Fruit fly (Drosophila melanogaster) whole organism, adult: Measurements from ENCODE around the gene Ctns.

Source experiments
- CG11617 ChIP-seq: fragments of 200-800 bp; sonication (Bioruptor generic); optimal IDR thresholded peaks from 2 replicates; lab custom pipeline; 2017; ENCODE audit warnings: mild to moderate bottlenecking, missing biosample characterization, missing genetic modification reagents, missing genetic modification characterization
- CG12768 ChIP-seq: fragments of 200-800 bp; sonication (Bioruptor generic); optimal IDR thresholded peaks from 2 replicates; lab custom pipeline; 2017; ENCODE audit warnings: missing biosample characterization, missing genetic modification characterization, mild to moderate bottlenecking, moderate library complexity, missing genetic modification reagents
- CG14711 ChIP-seq: fragments of 200-800 bp; sonication (Bioruptor generic); optimal IDR thresholded peaks from 2 replicates; lab custom pipeline; 2018; ENCODE audit warnings: missing biosample characterization, mild to moderate bottlenecking, missing genetic modification characterization, moderate library complexity
- CG33017 ChIP-seq: fragments of 200-800 bp; sonication (Bioruptor generic); optimal IDR thresholded peaks from 2 replicates; lab custom pipeline; 2018; ENCODE audit warnings: missing biosample characterization, mild to moderate bottlenecking, missing genetic modification characterization, moderate library complexity
- CG7045 ChIP-seq: fragments of 200-800 bp; sonication (Bioruptor generic); optimal IDR thresholded peaks from 2 replicates; lab custom pipeline; 2017; ENCODE audit warnings: missing biosample characterization, mild to moderate bottlenecking, missing genetic modification characterization
- CG7101 ChIP-seq: fragments of 200-800 bp; sonication (Bioruptor generic); optimal IDR thresholded peaks from 2 replicates; lab custom pipeline; 2018; ENCODE audit warnings: missing biosample characterization, mild to moderate bottlenecking, missing genetic modification characterization, moderate library complexity
- Crg-1 ChIP-seq: fragments of 200-800 bp; sonication (Bioruptor generic); optimal IDR thresholded peaks from 2 replicates; lab custom pipeline; 2016; ENCODE audit warnings: missing biosample characterization, missing genetic modification characterization
- Hr96 ChIP-seq: fragments of 200-800 bp; sonication (Bioruptor generic); optimal IDR thresholded peaks from 2 replicates; lab custom pipeline; 2016; ENCODE audit warnings: missing biosample characterization, missing genetic modification characterization
- bab1 ChIP-seq: fragments of 200-800 bp; sonication (Bioruptor generic); optimal IDR thresholded peaks from 3 replicates; lab custom pipeline; 2019; ENCODE audit warnings: missing biosample characterization, mild to moderate bottlenecking, missing genetic modification characterization, moderate library complexity
- cnc ChIP-seq, 2 experiments: fragments of >200 bp; optimal IDR thresholded peaks; 2 replicates each; lab custom pipeline; 2017
- kay ChIP-seq: fragments of 200-800 bp; sonication (Bioruptor generic); peaks from one replicate; lab custom pipeline; 2016; ENCODE audit warnings: missing biosample characterization, missing genetic modification characterization, borderline replicate concordance
- tj ChIP-seq: fragments of 200-800 bp; sonication (Bioruptor generic); optimal IDR thresholded peaks from 3 replicates; lab custom pipeline; 2017; ENCODE audit warnings: missing biosample characterization, mild to moderate bottlenecking, missing genetic modification characterization, moderate library complexity

DNA sequence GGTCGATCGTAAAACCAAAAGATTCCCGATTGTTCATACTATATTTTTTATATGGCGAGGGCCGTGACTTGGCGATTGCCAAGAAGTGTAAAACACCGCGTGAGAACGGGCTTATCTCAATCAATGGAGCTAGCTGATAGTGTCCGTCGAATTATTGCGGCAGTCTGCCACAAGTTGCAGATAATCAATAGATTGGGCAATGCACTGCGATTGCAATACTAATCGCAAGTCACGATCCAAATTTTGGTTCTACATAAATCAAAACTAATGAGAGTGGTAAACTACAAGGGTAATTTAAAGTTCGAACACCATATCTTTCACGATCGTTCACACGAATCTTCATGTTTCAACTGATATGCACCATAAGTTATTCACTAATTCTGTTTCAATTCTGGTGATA is 2.0 kb downstream of the Ctns start:
- TF ChIP-seq CG12768 (GFP tag; lab: Kevin White, UChicago): no peak
- TF ChIP-seq bab1 (GFP tag; lab: Kevin White, UChicago): no peak
- no peak for TF ChIP-seq CG7045 (GFP tag; lab: Kevin White, UChicago)
- TF ChIP-seq CG7101 (tag; lab: Kevin White, UChicago): no peak
- TF ChIP-seq Hr96 (GFP tag; lab: Kevin White, UChicago): no peak
- no peak for TF ChIP-seq CG14711 (tag; lab: Kevin White, UChicago)
- no peak for TF ChIP-seq cnc (optimal IDR thresholded peaks at IDR 0.05; lab: Kevin White, UChicago)
- no peak for TF ChIP-seq kay (GFP tag; lab: Kevin White, UChicago)
- no peak for TF ChIP-seq CG33017 (tag; lab: Kevin White, UChicago)
- TF ChIP-seq Crg-1 (GFP tag; lab: Kevin White, UChicago): no peak
- TF ChIP-seq CG11617 (GFP tag; lab: Kevin White, UChicago): no peak
- no peak for TF ChIP-seq tj (GFP tag; lab: Kevin White, UChicago)
